Fruit fly (Drosophila melanogaster) whole organism: ENCODE results near the gene CCDC53.

Experiments used
- EcR ChIP-seq, 2 experiments: fragments of >200 bp; optimal IDR thresholded peaks; 2 replicates each; lab custom pipeline; 2017; ENCODE audit warnings: missing biosample characterization in 2 of 2, missing genetic modification characterization in 2 of 2, missing genetic modification reagents in 2 of 2
- psq ChIP-seq: fragments of >200 bp; optimal IDR thresholded peaks from 2 replicates; lab custom pipeline; 2017

DNA sequence CACCGCTTCAGTTG lies 42.3 kb downstream of the CCDC53 start, which contains the start of gene Bsg:
- no peak for TF ChIP-seq EcR (GFP tag; optimal IDR thresholded peaks at IDR 0.05; lab: Kevin White, UChicago)
- no peak for TF ChIP-seq psq (lab: Kevin White, UChicago)
